Worm (Caenorhabditis elegans) whole organism, young adult: ENCODE results near the gene taf-11.1.

Experiments used
- B0019.2 ChIP-seq: fragments of 200-800 bp; sonication (Bioruptor generic); conservative IDR thresholded peaks from 2 replicates; pipeline ENCODE4 v1.3.6; 2022; ENCODE audit warnings: missing genetic modification reagents, missing genetic modification characterization, missing compliant biosample characterization
- C17E4.6 ChIP-seq: fragments of 200-800 bp; sonication (Bioruptor generic); IDR thresholded peaks from 2 replicates; pipeline ENCODE4 v1.3.6; 2022; ENCODE audit warnings: missing genetic modification reagents, missing genetic modification characterization, missing compliant biosample characterization
- F10E7.11 ChIP-seq: sonication (generic microtip); optimal IDR thresholded peaks from 2 replicates; lab custom pipeline; 2017; ENCODE audit warnings: mild to moderate bottlenecking, missing genetic modification characterization, moderate library complexity, missing compliant biosample characterization
- F23B12.7 ChIP-seq: sonication (generic microtip); optimal IDR thresholded peaks from 2 replicates; lab custom pipeline; 2017; ENCODE audit warnings: missing genetic modification characterization, mild to moderate bottlenecking, missing compliant biosample characterization, antibody characterized with exemption, moderate library complexity; ENCODE audit not compliant: insufficient read depth
- F39B2.1 ChIP-seq: fragments of 200-800 bp; sonication (Bioruptor generic); IDR thresholded peaks from 2 replicates; pipeline ENCODE4 v1.3.6; 2022; ENCODE audit warnings: missing genetic modification reagents, missing genetic modification characterization, missing compliant biosample characterization
- F52B5.7 ChIP-seq: sonication (generic microtip); optimal IDR thresholded peaks from 2 replicates; lab custom pipeline; 2016; ENCODE audit warnings: mild to moderate bottlenecking, missing genetic modification characterization, missing compliant biosample characterization
- Y56A3A.18 ChIP-seq: fragments of 200-800 bp; sonication (Bioruptor generic); IDR thresholded peaks from 2 replicates; pipeline ENCODE4 v1.3.6; 2022; ENCODE audit warnings: missing genetic modification reagents, missing genetic modification characterization, missing compliant biosample characterization
- Y95B8A.8 ChIP-seq: fragments of 200-800 bp; sonication (Bioruptor generic); IDR thresholded peaks from 2 replicates; pipeline ENCODE4 v1.3.6; 2022; ENCODE audit warnings: missing genetic modification reagents, missing genetic modification characterization, missing compliant biosample characterization
- ZK185.1 ChIP-seq: sonication (generic microtip); optimal IDR thresholded peaks from 2 replicates; lab custom pipeline; 2016; ENCODE audit warnings: mild to moderate bottlenecking, missing genetic modification characterization, missing compliant biosample characterization; ENCODE audit not compliant: poor library complexity, severe bottlenecking
- aptf-2 ChIP-seq: fragments of 200-800 bp; sonication (Bioruptor generic); conservative IDR thresholded peaks from 2 replicates; pipeline ENCODE4 v1.3.6; 2022; ENCODE audit warnings: missing genetic modification reagents, missing genetic modification characterization, missing compliant biosample characterization
- ceh-100 ChIP-seq: fragments of 200-800 bp; sonication (Bioruptor generic); IDR thresholded peaks from 2 replicates; pipeline ENCODE4 v1.3.6; 2022; ENCODE audit warnings: missing genetic modification reagents, missing genetic modification characterization, missing compliant biosample characterization
- ceh-79 ChIP-seq: sonication (generic microtip); optimal IDR thresholded peaks from 2 replicates; lab custom pipeline; 2017; ENCODE audit warnings: mild to moderate bottlenecking, missing genetic modification characterization, missing compliant biosample characterization
- ceh-91 ChIP-seq: fragments of 200-800 bp; sonication (Bioruptor generic); IDR thresholded peaks from 2 replicates; pipeline ENCODE4 v1.3.6; 2022; ENCODE audit warnings: missing genetic modification reagents, missing genetic modification characterization, missing compliant biosample characterization
- chd-7 ChIP-seq: sonication (generic microtip); optimal IDR thresholded peaks from 2 replicates; lab custom pipeline; 2016; ENCODE audit warnings: mild to moderate bottlenecking, missing genetic modification characterization, moderate library complexity, missing compliant biosample characterization
- dox-1 ChIP-seq: fragments of 200-800 bp; sonication (Bioruptor generic); IDR thresholded peaks from 2 replicates; pipeline ENCODE4 v1.3.6; 2022; ENCODE audit warnings: missing genetic modification reagents, missing genetic modification characterization, missing compliant biosample characterization
- dpl-1 ChIP-seq: fragments of 150-350 bp; optimal IDR thresholded peaks from 2 replicates; lab custom pipeline; 2014; ENCODE audit warnings: missing biosample characterization, missing genetic modification reagents, missing genetic modification characterization
- efl-1 ChIP-seq: fragments of 150-350 bp; optimal IDR thresholded peaks from 2 replicates; lab custom pipeline; 2014; ENCODE audit warnings: missing biosample characterization, missing genetic modification reagents, missing genetic modification characterization
- ekl-4 ChIP-seq: fragments of 200-800 bp; sonication (Bioruptor generic); IDR thresholded peaks from 2 replicates; pipeline ENCODE4 v1.3.6; 2022; ENCODE audit warnings: missing genetic modification reagents, missing genetic modification characterization, missing compliant biosample characterization
- gei-17 ChIP-seq: fragments of 200-800 bp; sonication (Bioruptor generic); optimal IDR thresholded peaks from 2 replicates; lab custom pipeline; 2018; ENCODE audit warnings: mild to moderate bottlenecking, missing genetic modification characterization, missing compliant biosample characterization
- hrde-1 ChIP-seq: sonication (generic microtip); optimal IDR thresholded peaks from 2 replicates; lab custom pipeline; 2016; ENCODE audit warnings: missing genetic modification characterization, mild to moderate bottlenecking, missing compliant biosample characterization, moderate library complexity, missing genotype, missing genetic modification reagents, borderline replicate concordance
- hsf-1 ChIP-seq: fragments of 200-800 bp; sonication (Bioruptor generic); IDR thresholded peaks from 2 replicates; pipeline ENCODE4 v1.3.6; 2022; ENCODE audit warnings: missing genetic modification reagents, missing genetic modification characterization, missing compliant biosample characterization
- lin-35 ChIP-seq, 3 experiments: fragments of 150-350 bp in 2 of 3; sonication (generic microtip) in 1 of 3; optimal IDR thresholded peaks; 2 replicates each; lab custom pipeline; 2014 to 2018; ENCODE audit warnings: missing biosample characterization in 3 of 3, missing genetic modification characterization in 3 of 3, missing genetic modification reagents in 3 of 3
- madf-10 ChIP-seq: sonication (generic microtip); optimal IDR thresholded peaks from 2 replicates; lab custom pipeline; 2016; ENCODE audit warnings: mild to moderate bottlenecking, missing genetic modification characterization, missing compliant biosample characterization
- madf-8 ChIP-seq: fragments of 200-800 bp; sonication (Bioruptor generic); conservative IDR thresholded peaks from 2 replicates; pipeline ENCODE4 v1.3.6; 2022; ENCODE audit warnings: missing genetic modification reagents, missing genetic modification characterization, missing compliant biosample characterization
- mcd-1 ChIP-seq: fragments of 200-800 bp; sonication (Bioruptor generic); IDR thresholded peaks from 2 replicates; pipeline ENCODE4 v1.3.6; 2022; ENCODE audit warnings: missing genetic modification reagents, missing genetic modification characterization, missing compliant biosample characterization
- nhr-120 ChIP-seq: fragments of 200-800 bp; sonication (Bioruptor generic); IDR thresholded peaks from 2 replicates; pipeline ENCODE4 v1.3.6; 2022; ENCODE audit warnings: missing genetic modification characterization, missing compliant biosample characterization
- nhr-179 ChIP-seq: sonication (generic microtip); optimal IDR thresholded peaks from 2 replicates; lab custom pipeline; 2016; ENCODE audit warnings: mild to moderate bottlenecking, missing genetic modification characterization, missing compliant biosample characterization
- nhr-80 ChIP-seq: sonication (generic microtip); optimal IDR thresholded peaks from 2 replicates; lab custom pipeline; 2016; ENCODE audit warnings: missing genetic modification characterization, missing compliant biosample characterization
- rec-8 ChIP-seq, 2 experiments: sonication (generic microtip); optimal IDR thresholded peaks; 2 replicates each; lab custom pipeline; 2016; ENCODE audit warnings: mild to moderate bottlenecking in 2 of 2, missing genetic modification characterization in 2 of 2, missing genetic modification reagents in 2 of 2, missing genotype in 2 of 2, missing biosample characterization in 1 of 2, missing compliant biosample characterization in 1 of 2, moderate library complexity in 1 of 2
- repo-1 ChIP-seq: sonication (generic microtip); optimal IDR thresholded peaks from 2 replicates; lab custom pipeline; 2017; ENCODE audit warnings: mild to moderate bottlenecking, missing genetic modification characterization, missing compliant biosample characterization
- sdz-38 ChIP-seq: sonication (generic microtip); optimal IDR thresholded peaks from 2 replicates; lab custom pipeline; 2016; ENCODE audit warnings: missing genotype, missing genetic modification characterization, missing compliant biosample characterization
- snpc-3.4 ChIP-seq: sonication (generic microtip); optimal IDR thresholded peaks from 2 replicates; lab custom pipeline; 2017; ENCODE audit warnings: missing genetic modification characterization, mild to moderate bottlenecking, missing compliant biosample characterization, antibody characterized with exemption, moderate library complexity, missing genotype, missing genetic modification reagents
- sptf-2 ChIP-seq: fragments of 200-800 bp; sonication (Bioruptor generic); optimal IDR thresholded peaks from 2 replicates; lab custom pipeline; 2018; ENCODE audit warnings: mild to moderate bottlenecking, missing genetic modification characterization, missing compliant biosample characterization
- tbx-9 ChIP-seq: sonication (generic microtip); optimal IDR thresholded peaks from 2 replicates; lab custom pipeline; 2016; ENCODE audit warnings: borderline replicate concordance, missing genetic modification characterization, inconsistent platforms, missing compliant biosample characterization
- zfh-2 ChIP-seq: fragments of 200-800 bp; sonication (Bioruptor generic); conservative IDR thresholded peaks from 2 replicates; pipeline ENCODE4 v1.3.6; 2022; ENCODE audit warnings: missing genetic modification reagents, missing genetic modification characterization, missing compliant biosample characterization
- zim-3 ChIP-seq: sonication (generic microtip); optimal IDR thresholded peaks from 2 replicates; lab custom pipeline; 2017; ENCODE audit warnings: mild to moderate bottlenecking, missing genetic modification characterization, moderate library complexity, missing compliant biosample characterization
- ztf-28 ChIP-seq: fragments of 200-800 bp; sonication (Bioruptor generic); IDR thresholded peaks from 2 replicates; pipeline ENCODE4 v1.3.6; 2022; ENCODE audit warnings: missing genetic modification reagents, missing genetic modification characterization, missing compliant biosample characterization

taf-11.1 gene

ce11 chrX:4282380-4282779 is 27.4 kb downstream of the taf-11.1 start, which contains the start of gene C52B9.19:
Gene C52B9.19, plus strand, starts transcription at chrX:4282555.
- no peak for TF ChIP-seq lin-35 (GFP tag; optimal IDR thresholded peaks at IDR 0.05; lab: Kevin White, UChicago)
- no peak for TF ChIP-seq repo-1 (tag; lab: Kevin White, UChicago)
- no peak for TF ChIP-seq F39B2.1
- TF ChIP-seq sdz-38 (tag; lab: Kevin White, UChicago): no peak
- TF ChIP-seq ZK185.1 (tag; lab: Kevin White, UChicago): no peak
- no peak for TF ChIP-seq C17E4.6 (GFP tag; lab: Robert Waterston, UW)
- no peak for TF ChIP-seq zim-3
- TF ChIP-seq ceh-91 (GFP tag; lab: Robert Waterston, UW): no peak
- no peak for TF ChIP-seq F10E7.11
- TF ChIP-seq dox-1 (GFP tag; lab: Robert Waterston, UW): no peak
- no peak for TF ChIP-seq efl-1 (GFP tag; lab: Kevin White, UChicago)
- no peak for TF ChIP-seq tbx-9
- no peak for TF ChIP-seq hrde-1 (tag; lab: Kevin White, UChicago)
- no peak for TF ChIP-seq nhr-80 (tag; lab: Kevin White, UChicago)
- TF ChIP-seq ekl-4: no peak
- no peak for TF ChIP-seq snpc-3.4
- no peak for TF ChIP-seq F52B5.7 (tag; lab: Kevin White, UChicago)
- TF ChIP-seq ceh-100: no peak

- no peak for TF ChIP-seq hsf-1
- no peak for TF ChIP-seq mcd-1 (GFP tag; lab: Robert Waterston, UW)
- no peak for TF ChIP-seq madf-10 (tag; lab: Kevin White, UChicago)
- TF ChIP-seq Y56A3A.18 (GFP tag; lab: Robert Waterston, UW): no peak
Observed at ce11 chrX:4283989-4284388, 29.0 kb downstream of the taf-11.1 start, which contains the start of gene ets-10. Gene ets-10, plus strand, starts transcription at chrX:4284189.

DNA sequence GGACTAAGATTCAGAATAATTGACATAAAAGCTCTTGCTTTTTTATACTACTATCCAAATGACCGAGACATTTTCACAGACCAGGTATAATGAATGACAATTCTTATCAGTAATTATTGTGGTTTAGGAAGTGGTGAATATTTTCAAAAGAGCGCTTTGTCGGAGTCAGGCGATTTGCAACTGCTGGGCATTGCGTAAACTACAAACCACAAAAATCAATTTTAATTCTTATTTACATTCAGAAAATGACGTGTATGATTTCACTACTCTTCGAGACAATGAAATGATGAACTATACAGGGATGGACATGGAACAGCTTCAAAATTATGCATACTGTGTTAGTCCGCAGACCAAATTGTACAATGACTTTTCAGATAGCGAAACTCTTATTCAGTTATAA is 29.5 kb downstream of the taf-11.1 start:
- peak; percentile 65 for TF ChIP-seq nhr-80 (tag; lab: Kevin White, UChicago)
- no peak for TF ChIP-seq ceh-79

ce11 chrX:4285669-4286174 is 30.8 kb downstream of the taf-11.1 start, which contains the start of gene cka-2:
Gene cka-2, plus strand, starts transcription at chrX:4286124.
- no peak for TF ChIP-seq rec-8 (tag; optimal IDR thresholded peaks at IDR 0.05; lab: Kevin White, UChicago)
- TF ChIP-seq zfh-2: no peak
- no peak for TF ChIP-seq sptf-2 (GFP tag; lab: Kevin White, UChicago)
- no peak for TF ChIP-seq ztf-28 (GFP tag; lab: Robert Waterston, UW)
- TF ChIP-seq nhr-120: no peak
- TF ChIP-seq ekl-4: no peak
- TF ChIP-seq F23B12.7 (tag; lab: Kevin White, UChicago): no peak
- no peak for TF ChIP-seq Y95B8A.8 (GFP tag; lab: Robert Waterston, UW)
- no peak for TF ChIP-seq repo-1 (tag; lab: Kevin White, UChicago)
- TF ChIP-seq gei-17 (GFP tag; lab: Kevin White, UChicago): no peak
- no peak for TF ChIP-seq ceh-91 (GFP tag; lab: Robert Waterston, UW)
- TF ChIP-seq aptf-2: no peak
- no peak for TF ChIP-seq madf-8
- no peak for TF ChIP-seq B0019.2 (GFP tag; lab: Robert Waterston, UW)
- TF ChIP-seq nhr-179: no peak
- TF ChIP-seq chd-7 (tag; lab: Kevin White, UChicago): no peak
- no peak for TF ChIP-seq dpl-1 (GFP tag; lab: Kevin White, UChicago)
